Fruit fly (Drosophila melanogaster) whole organism, wandering third instar larva: ENCODE measurements around the gene CG11771.

ENCODE experiments used
- Abd-B ChIP-seq: fragments of >200 bp; optimal IDR thresholded peaks from 2 replicates; lab custom pipeline; 2017; ENCODE audit warnings: missing biosample characterization, missing genetic modification characterization
- CG32264 ChIP-seq: fragments of 200-800 bp; sonication (Bioruptor generic); optimal IDR thresholded peaks from 2 replicates; lab custom pipeline; 2016; ENCODE audit warnings: missing biosample characterization, missing genetic modification characterization
- CG9705 ChIP-seq: fragments of 200-800 bp; sonication (Bioruptor generic); optimal IDR thresholded peaks from 2 replicates; lab custom pipeline; 2018; ENCODE audit warnings: missing biosample characterization, mild to moderate bottlenecking, missing genetic modification characterization
- CrebA ChIP-seq: fragments of 200-800 bp; sonication (Bioruptor generic); optimal IDR thresholded peaks from 2 replicates; lab custom pipeline; 2016; ENCODE audit warnings: missing biosample characterization, mild to moderate bottlenecking, missing genetic modification characterization, borderline replicate concordance
- Dfd ChIP-seq: fragments of >200 bp; optimal IDR thresholded peaks from 2 replicates; lab custom pipeline; 2017; ENCODE audit warnings: missing biosample characterization, missing genetic modification characterization
- Dif ChIP-seq: fragments of 200-275, 200-300 bp; sonication (Bioruptor generic); optimal IDR thresholded peaks from 2 replicates; lab custom pipeline; 2018; ENCODE audit warnings: missing biosample characterization, missing genetic modification characterization; ENCODE audit not compliant: partially characterized antibody
- GATAd ChIP-seq: sonication (Bioruptor generic); optimal IDR thresholded peaks from 2 replicates; lab custom pipeline; 2016; ENCODE audit warnings: missing biosample characterization, missing genetic modification characterization
- HLH106 ChIP-seq: fragments of 200-800 bp; optimal IDR thresholded peaks from 3 replicates; lab custom pipeline; 2019; ENCODE audit warnings: missing biosample characterization, mild to moderate bottlenecking, missing genetic modification characterization, moderate library complexity
- Hnf4 ChIP-seq: fragments of 200-800 bp; sonication (Bioruptor generic); optimal IDR thresholded peaks from 2 replicates; lab custom pipeline; 2016; ENCODE audit warnings: missing biosample characterization, mild to moderate bottlenecking, missing genetic modification characterization
- Hr78 ChIP-seq: fragments of >200 bp; optimal IDR thresholded peaks from 2 replicates; lab custom pipeline; 2017; ENCODE audit warnings: missing biosample characterization, missing genetic modification characterization
- Hr83 ChIP-seq: fragments of 200-300 bp; sonication (Bioruptor generic); optimal IDR thresholded peaks from 2 replicates; lab custom pipeline; 2016; ENCODE audit warnings: missing biosample characterization, mild to moderate bottlenecking, missing genetic modification characterization, moderate library complexity; ENCODE audit not compliant: poor library complexity, severe bottlenecking
- Jra ChIP-seq: sonication (Bioruptor generic); optimal IDR thresholded peaks from 2 replicates; lab custom pipeline; 2016; ENCODE audit warnings: missing biosample characterization, missing genetic modification characterization
- Mio ChIP-seq: sonication (Bioruptor generic); optimal IDR thresholded peaks from 2 replicates; lab custom pipeline; 2016; ENCODE audit warnings: missing biosample characterization, missing genetic modification characterization
- Myc ChIP-seq: fragments of >200 bp; optimal IDR thresholded peaks from 2 replicates; lab custom pipeline; 2017
- N ChIP-seq: fragments of >200 bp; optimal IDR thresholded peaks from 2 replicates; lab custom pipeline; 2018; ENCODE audit warnings: missing biosample characterization, missing external identifiers, missing genetic modification characterization
- OdsH ChIP-seq: fragments of 200-800 bp; sonication (Bioruptor generic); optimal IDR thresholded peaks from 2 replicates; lab custom pipeline; 2016; ENCODE audit warnings: missing biosample characterization, mild to moderate bottlenecking, missing genetic modification characterization
- Rel ChIP-seq, 2 experiments: fragments of 200-800 bp; sonication (Bioruptor generic) in 1 of 2; optimal IDR thresholded peaks; 2 replicates in 1 of 2; 3 replicates in 1 of 2; lab custom pipeline; 2016 to 2019; ENCODE audit warnings: mild to moderate bottlenecking in 2 of 2, missing biosample characterization in 2 of 2, missing genetic modification characterization in 2 of 2, moderate library complexity in 1 of 2
- Sp1 ChIP-seq: fragments of 200-800 bp; sonication (Bioruptor generic); optimal IDR thresholded peaks from 3 replicates; lab custom pipeline; 2019; ENCODE audit warnings: missing biosample characterization, mild to moderate bottlenecking, missing genetic modification characterization, moderate library complexity
- Vsx2 ChIP-seq: fragments of 200-300, 225-300 bp; sonication (Bioruptor generic); optimal IDR thresholded peaks from 2 replicates; lab custom pipeline; 2018; ENCODE audit warnings: missing biosample characterization, missing genetic modification characterization; ENCODE audit not compliant: partially characterized antibody
- br ChIP-seq: fragments of 200-800 bp; sonication (Bioruptor generic); optimal IDR thresholded peaks from 2 replicates; lab custom pipeline; 2016; ENCODE audit warnings: missing biosample characterization, missing genetic modification characterization
- brk ChIP-seq: fragments of 200-800 bp; sonication (Bioruptor generic); optimal IDR thresholded peaks from 2 replicates; lab custom pipeline; 2016; ENCODE audit warnings: missing biosample characterization, mild to moderate bottlenecking, missing genetic modification characterization
- dl ChIP-seq, 2 experiments: fragments of 175-275, 200-275 bp in 1 of 2; fragments of 200-275 bp in 1 of 2; sonication (Bioruptor generic); optimal IDR thresholded peaks; lab custom pipeline; 2018; ENCODE audit warnings: mild to moderate bottlenecking in 2 of 2, missing biosample characterization in 2 of 2, missing genetic modification characterization in 2 of 2, moderate library complexity in 2 of 2; ENCODE audit not compliant: partially characterized antibody in 2 of 2, insufficient read depth in 1 of 2
- dmrt93B ChIP-seq: fragments of 200-800 bp; sonication (Bioruptor generic); optimal IDR thresholded peaks from 2 replicates; lab custom pipeline; 2018; ENCODE audit warnings: missing biosample characterization, mild to moderate bottlenecking, missing genetic modification characterization
- dsf ChIP-seq: sonication (Bioruptor generic); optimal IDR thresholded peaks from 2 replicates; lab custom pipeline; 2016; ENCODE audit warnings: missing biosample characterization, missing genetic modification characterization, borderline replicate concordance
- ey ChIP-seq: fragments of 200-800 bp; sonication (Bioruptor generic); optimal IDR thresholded peaks from 2 replicates; lab custom pipeline; 2016; ENCODE audit warnings: missing biosample characterization, missing genetic modification characterization
- foxo ChIP-seq, 2 experiments: fragments of 200-800 bp; sonication (Bioruptor generic); optimal IDR thresholded peaks; 2 replicates in 1 of 2; 3 replicates in 1 of 2; lab custom pipeline; 2016 to 2017; ENCODE audit warnings: missing biosample characterization in 2 of 2, missing genetic modification characterization in 2 of 2
- fru ChIP-seq: fragments of 200-800 bp; sonication (Bioruptor generic); optimal IDR thresholded peaks from 3 replicates; lab custom pipeline; 2016; ENCODE audit warnings: missing biosample characterization, mild to moderate bottlenecking, missing genetic modification characterization
- h ChIP-seq: fragments of 200-800 bp; sonication (Bioruptor generic); optimal IDR thresholded peaks from 3 replicates; lab custom pipeline; 2016; ENCODE audit warnings: missing biosample characterization, mild to moderate bottlenecking, missing genetic modification characterization
- jim ChIP-seq: fragments of 175-275, 200-325 bp; sonication (Bioruptor generic); optimal IDR thresholded peaks from 2 replicates; lab custom pipeline; 2016; ENCODE audit warnings: missing biosample characterization, mild to moderate bottlenecking, missing genetic modification characterization
- lola ChIP-seq: fragments of >200 bp; optimal IDR thresholded peaks from 2 replicates; lab custom pipeline; 2017; ENCODE audit warnings: missing biosample characterization, missing genetic modification characterization
- pan ChIP-seq: fragments of >200 bp; optimal IDR thresholded peaks from 2 replicates; lab custom pipeline; 2017
- psq ChIP-seq: fragments of 200-800 bp; sonication (Bioruptor generic); optimal IDR thresholded peaks from 3 replicates; lab custom pipeline; 2017; ENCODE audit warnings: missing biosample characterization, mild to moderate bottlenecking, missing genetic modification characterization, moderate library complexity
- rgr ChIP-seq: fragments of 200-800 bp; sonication (Bioruptor generic); optimal IDR thresholded peaks from 3 replicates; lab custom pipeline; 2016; ENCODE audit warnings: missing biosample characterization, mild to moderate bottlenecking, missing genetic modification characterization
- sage ChIP-seq: fragments of 200-800 bp; sonication (Bioruptor generic); optimal IDR thresholded peaks from 2 replicates; lab custom pipeline; 2016; ENCODE audit warnings: missing biosample characterization, mild to moderate bottlenecking, missing genetic modification characterization
- sv ChIP-seq: fragments of 200-800 bp; sonication (Bioruptor generic); optimal IDR thresholded peaks from 3 replicates; lab custom pipeline; 2016; ENCODE audit warnings: missing biosample characterization, missing genetic modification characterization
- tai ChIP-seq: sonication (Bioruptor generic); optimal IDR thresholded peaks from 2 replicates; lab custom pipeline; 2016; ENCODE audit warnings: missing biosample characterization, missing genetic modification characterization
- usp ChIP-seq: fragments of >200 bp; optimal IDR thresholded peaks from 2 replicates; lab custom pipeline; 2017; ENCODE audit warnings: missing biosample characterization, missing genetic modification characterization
- woc ChIP-seq: sonication (Bioruptor generic); optimal IDR thresholded peaks from 2 replicates; lab custom pipeline; 2016; ENCODE audit warnings: missing biosample characterization, mild to moderate bottlenecking, missing genetic modification characterization

The CG11771 gene

dm6 chr3R:24893320-24893955, 38.4 kb upstream of the CG11771 start:
- TF ChIP-seq Abd-B (no peak), Hr83 (GFP tag; lab: Kevin White, UChicago) (no peak), woc (GFP tag; lab: Kevin White, UChicago) (peak; percentile 37), lola (GFP tag; lab: Kevin White, UChicago) (no peak), Rel (GFP tag; optimal IDR thresholded peaks at IDR 0.05; lab: Kevin White, UChicago) (peak; percentile 48), Rel (tag; optimal IDR thresholded peaks at IDR 0.05; lab: Kevin White, UChicago) (peak; percentile 39), Hr78 (GFP tag; lab: Kevin White, UChicago) (no peak), Hnf4 (GFP tag; lab: Kevin White, UChicago) (no peak), OdsH (peak; percentile 89), CG32264 (GFP tag; lab: Kevin White, UChicago) (no peak), fru (GFP tag; lab: Kevin White, UChicago) (peak; percentile 82), GATAd (no peak), ey (GFP tag; lab: Kevin White, UChicago) (peak; percentile 35), dmrt93B (GFP tag; lab: Kevin White, UChicago) (peak; percentile 66), Sp1 (peak; percentile 94), usp (GFP tag; lab: Kevin White, UChicago) (no peak), Mio (GFP tag; lab: Kevin White, UChicago) (no peak), foxo (GFP tag; optimal IDR thresholded peaks at IDR 0.05; lab: Kevin White, UChicago) (peak in 1 of 2 experiments; percentile 88), jim (GFP tag; lab: Kevin White, UChicago) (no peak), CG9705 (GFP tag; lab: Kevin White, UChicago) (peak; percentile 43), N (GFP tag; lab: Kevin White, UChicago) (no peak), Dfd (no peak), brk (GFP tag; lab: Kevin White, UChicago) (no peak), psq (peak; percentile 87), sv (GFP tag; lab: Kevin White, UChicago) (peak; percentile 44), CrebA (GFP tag; lab: Kevin White, UChicago) (peak; percentile 9), rgr (GFP tag; lab: Kevin White, UChicago) (peak; percentile 77), tai (GFP tag; lab: Kevin White, UChicago) (no peak), Jra (GFP tag; lab: Kevin White, UChicago) (peak; percentile 14), h (GFP tag; lab: Kevin White, UChicago) (peak; percentile 73), br (GFP tag; lab: Kevin White, UChicago) (peak; percentile 11), HLH106 (tag; lab: Kevin White, UChicago) (peak; percentile 91), Myc (no peak), Vsx2 (peak; percentile 0), dl (GFP tag; optimal IDR thresholded peaks at IDR 0.05; lab: Kevin White, UChicago; ENCODE audit: insufficient read depth in 1 of 2, partially characterized antibody in 2 of 2) (no peak), sage (peak; percentile 2), pan (lab: Kevin White, UChicago) (no peak), dsf (GFP tag; lab: Kevin White, UChicago) (peak; percentile 16), Dif (GFP tag; lab: Kevin White, UChicago) (no peak)

- TF ChIP-seq N (GFP tag; lab: Kevin White, UChicago) (no peak), Myc (no peak), brk (GFP tag; lab: Kevin White, UChicago) (no peak), CrebA (GFP tag; lab: Kevin White, UChicago) (peak; percentile 33), Hr78 (GFP tag; lab: Kevin White, UChicago) (no peak), jim (GFP tag; lab: Kevin White, UChicago) (no peak), dmrt93B (GFP tag; lab: Kevin White, UChicago) (no peak), OdsH (no peak), h (GFP tag; lab: Kevin White, UChicago) (no peak), ey (GFP tag; lab: Kevin White, UChicago) (no peak), lola (GFP tag; lab: Kevin White, UChicago) (no peak), Sp1 (no peak), fru (GFP tag; lab: Kevin White, UChicago) (no peak), sage (no peak), Rel (GFP tag; optimal IDR thresholded peaks at IDR 0.05; lab: Kevin White, UChicago) (no peak), Rel (tag; optimal IDR thresholded peaks at IDR 0.05; lab: Kevin White, UChicago) (no peak), Hnf4 (GFP tag; lab: Kevin White, UChicago) (no peak), HLH106 (tag; lab: Kevin White, UChicago) (no peak), sv (GFP tag; lab: Kevin White, UChicago) (no peak), dl (GFP tag; optimal IDR thresholded peaks at IDR 0.05; lab: Kevin White, UChicago; ENCODE audit: insufficient read depth in 1 of 2, partially characterized antibody in 2 of 2) (peak in 1 of 2 experiments; percentile 49), Vsx2 (peak; percentile 13), Dif (GFP tag; lab: Kevin White, UChicago) (peak; percentile 74), tai (GFP tag; lab: Kevin White, UChicago) (no peak), rgr (GFP tag; lab: Kevin White, UChicago) (no peak), dsf (GFP tag; lab: Kevin White, UChicago) (no peak), Jra (GFP tag; lab: Kevin White, UChicago) (no peak), Dfd (no peak), usp (GFP tag; lab: Kevin White, UChicago) (no peak), Hr83 (GFP tag; lab: Kevin White, UChicago) (no peak), br (GFP tag; lab: Kevin White, UChicago) (no peak), Mio (GFP tag; lab: Kevin White, UChicago) (no peak), CG32264 (GFP tag; lab: Kevin White, UChicago) (no peak), foxo (GFP tag; optimal IDR thresholded peaks at IDR 0.05; lab: Kevin White, UChicago) (no peak), psq (no peak), pan (lab: Kevin White, UChicago) (no peak)
- TF ChIP-seq, all 38 proteins: peak for 4
Observed at dm6 chr3R:24894419-24895206, 37.2 kb upstream of the CG11771 start, which contains the start of the genes CG31121 and CG11069. Gene CG31121, minus strand, starts transcription at chr3R:24894605. Gene CG11069, plus strand, starts transcription at chr3R:24894742.
